Fruit fly (Drosophila melanogaster) whole organism, embryonic: Measurements from ENCODE around the gene alphaTub84D.
A peak's percentile ranks its signal among the peaks of the same experiment; 100 is the strongest.

Source experiments
- ATbp ChIP-seq: fragments of 200-800 bp; sonication (Bioruptor generic); optimal IDR thresholded peaks from 2 replicates; lab custom pipeline; 2017; ENCODE audit warnings: missing biosample characterization, mild to moderate bottlenecking, missing genetic modification characterization, missing genetic modification reagents
- Bdp1 ChIP-seq: fragments of 200-800 bp; sonication (Bioruptor generic); optimal IDR thresholded peaks from 3 replicates; lab custom pipeline; 2016; ENCODE audit warnings: missing biosample characterization, missing genetic modification characterization
- CG10431 ChIP-seq: fragments of 200-800 bp; sonication (Bioruptor generic); optimal IDR thresholded peaks from 3 replicates; lab custom pipeline; 2018; ENCODE audit warnings: missing biosample characterization, mild to moderate bottlenecking, missing genetic modification characterization
- CG12219 ChIP-seq: fragments of 200-800 bp; sonication (Bioruptor generic); optimal IDR thresholded peaks from 3 replicates; lab custom pipeline; 2018; ENCODE audit warnings: missing biosample characterization, mild to moderate bottlenecking, missing genetic modification characterization
- CG12236 ChIP-seq: fragments of 200-800 bp; sonication (Bioruptor generic); optimal IDR thresholded peaks from 2 replicates; lab custom pipeline; 2016; ENCODE audit warnings: missing biosample characterization, missing genetic modification characterization
- CG12299 ChIP-seq: fragments of 200-800 bp; sonication (Bioruptor generic); optimal IDR thresholded peaks from 2 replicates; lab custom pipeline; 2018; ENCODE audit warnings: missing biosample characterization, mild to moderate bottlenecking, missing genetic modification characterization
- CG12769 ChIP-seq: fragments of 200-800 bp; sonication (Bioruptor generic); optimal IDR thresholded peaks from 2 replicates; lab custom pipeline; 2019; ENCODE audit warnings: missing biosample characterization, mild to moderate bottlenecking, missing genetic modification characterization, moderate library complexity
- CG13123 ChIP-seq: fragments of 200-800 bp; sonication (Bioruptor generic); optimal IDR thresholded peaks from 2 replicates; lab custom pipeline; 2016; ENCODE audit warnings: missing biosample characterization, missing genetic modification characterization
- CG13894 ChIP-seq: fragments of 200-800 bp; sonication (Bioruptor generic); optimal IDR thresholded peaks from 3 replicates; lab custom pipeline; 2018; ENCODE audit warnings: missing biosample characterization, mild to moderate bottlenecking, missing genetic modification characterization, moderate library complexity
- CG15601 ChIP-seq: fragments of 200-800 bp; sonication (Bioruptor generic); optimal IDR thresholded peaks from 3 replicates; lab custom pipeline; 2019; ENCODE audit warnings: missing biosample characterization, mild to moderate bottlenecking, missing genetic modification characterization, moderate library complexity
- CG17385 ChIP-seq: fragments of 200-800 bp; sonication (Bioruptor generic); optimal IDR thresholded peaks from 3 replicates; lab custom pipeline; 2018; ENCODE audit warnings: missing biosample characterization, mild to moderate bottlenecking, missing genetic modification characterization
- CG18764 ChIP-seq: fragments of 200-800 bp; sonication (Bioruptor generic); optimal IDR thresholded peaks from 3 replicates; lab custom pipeline; 2016; ENCODE audit warnings: missing biosample characterization, missing genetic modification characterization
- CG2120 ChIP-seq: fragments of 200-800 bp; sonication (Bioruptor generic); optimal IDR thresholded peaks from 3 replicates; lab custom pipeline; 2016; ENCODE audit warnings: missing biosample characterization, missing genetic modification characterization
- CG32532 ChIP-seq: fragments of 200-800 bp; sonication (Bioruptor generic); IDR thresholded peaks from 2 replicates; pipeline ENCODE4 v1.3.6; 2022; ENCODE audit warnings: missing biosample characterization, missing genetic modification characterization
- CG32767 ChIP-seq: fragments of 200-800 bp; sonication (Bioruptor generic); IDR thresholded peaks from 2 replicates; pipeline ENCODE4 v1.3.6; 2022; ENCODE audit warnings: missing biosample characterization, missing genetic modification characterization
- CG34224 ChIP-seq: fragments of 200-800 bp; sonication (Bioruptor generic); IDR thresholded peaks from 3 replicates; pipeline ENCODE4 v1.3.6; 2022; ENCODE audit warnings: missing biosample characterization, missing genetic modification characterization; ENCODE audit not compliant: partially characterized antibody
- CG5953 ChIP-seq: fragments of 200-800 bp; sonication (Bioruptor generic); IDR thresholded peaks from 2 replicates; pipeline ENCODE4 v1.3.6; 2022; ENCODE audit warnings: missing biosample characterization, missing genetic modification characterization
- CG9817 ChIP-seq: fragments of 200-800 bp; sonication (Bioruptor generic); optimal IDR thresholded peaks from 2 replicates; lab custom pipeline; 2018; ENCODE audit warnings: missing biosample characterization, mild to moderate bottlenecking, missing genetic modification characterization, moderate library complexity
- Deaf1 ChIP-seq: fragments of 200-800 bp; optimal IDR thresholded peaks from 3 replicates; lab custom pipeline; 2019; ENCODE audit warnings: missing biosample characterization, mild to moderate bottlenecking, missing genetic modification characterization, moderate library complexity
- Ets97D ChIP-seq: fragments of 200-800 bp; sonication (Bioruptor generic); optimal IDR thresholded peaks from 3 replicates; lab custom pipeline; 2016; ENCODE audit warnings: missing biosample characterization, missing genetic modification characterization
- Fer1 ChIP-seq: fragments of 200-800 bp; sonication (Bioruptor generic); optimal IDR thresholded peaks from 2 replicates; lab custom pipeline; 2017; ENCODE audit warnings: missing biosample characterization, mild to moderate bottlenecking, missing genetic modification characterization
- Med ChIP-seq: fragments of 200-800 bp; sonication (Bioruptor generic); peaks from one replicate; lab custom pipeline; 2016; ENCODE audit warnings: missing biosample characterization, missing genetic modification characterization, mild to moderate bottlenecking, inconsistent platforms, moderate library complexity
- Meics ChIP-seq: fragments of 200-800 bp; sonication (Bioruptor generic); optimal IDR thresholded peaks from 2 replicates; lab custom pipeline; 2017; ENCODE audit warnings: missing biosample characterization, mild to moderate bottlenecking, missing genetic modification characterization
- NK7.1 ChIP-seq: fragments of 200-800 bp; sonication (Bioruptor generic); optimal IDR thresholded peaks from 3 replicates; lab custom pipeline; 2016; ENCODE audit warnings: missing biosample characterization, missing genetic modification characterization
- Oaz ChIP-seq: fragments of 200-800 bp; sonication (Bioruptor generic); IDR thresholded peaks from 2 replicates; pipeline ENCODE4 v1.3.6; 2022; ENCODE audit warnings: missing biosample characterization, missing genetic modification characterization
- Ptx1 ChIP-seq: fragments of 200-800 bp; sonication (Bioruptor generic); IDR thresholded peaks from 2 replicates; pipeline ENCODE4 v1.3.6; 2022; ENCODE audit warnings: missing biosample characterization, missing genetic modification characterization
- Stat92E ChIP-seq, 3 experiments: fragments of >200 bp in 2 of 3; fragments of 200-800 bp in 1 of 3; sonication (Bioruptor generic) in 1 of 3; optimal IDR thresholded peaks; 2 replicates each; lab custom pipeline; 2017 to 2019; ENCODE audit warnings: missing biosample characterization in 3 of 3, missing genetic modification characterization in 3 of 3, mild to moderate bottlenecking in 1 of 3, moderate library complexity in 1 of 3
- chinmo ChIP-seq: fragments of 200-800 bp; sonication (Bioruptor generic); IDR thresholded peaks from 4 replicates; pipeline ENCODE4 v1.3.6; 2022; ENCODE audit warnings: missing biosample characterization, missing genetic modification characterization; ENCODE audit not compliant: partially characterized antibody
- crp ChIP-seq, 2 experiments: fragments of 200-800 bp; sonication (Bioruptor generic); optimal IDR thresholded peaks; 2 replicates in 1 of 2; 3 replicates in 1 of 2; lab custom pipeline; 2017; ENCODE audit warnings: missing biosample characterization in 2 of 2, missing genetic modification characterization in 2 of 2, mild to moderate bottlenecking in 1 of 2, moderate library complexity in 1 of 2
- gem ChIP-seq: fragments of 200-800 bp; sonication (Bioruptor generic); optimal IDR thresholded peaks from 2 replicates; lab custom pipeline; 2019; ENCODE audit warnings: missing biosample characterization, mild to moderate bottlenecking, missing genetic modification characterization, moderate library complexity
- gsb ChIP-seq: fragments of 200-800 bp; sonication (Bioruptor generic); IDR thresholded peaks from 2 replicates; pipeline ENCODE4 v1.3.6; 2022; ENCODE audit warnings: missing biosample characterization, missing genetic modification characterization
- h ChIP-seq: fragments of >200 bp; optimal IDR thresholded peaks from 2 replicates; lab custom pipeline; 2017
- jigr1 ChIP-seq: fragments of 200-800 bp; sonication (Bioruptor generic); IDR thresholded peaks from 3 replicates; pipeline ENCODE4 v1.3.6; 2022; ENCODE audit warnings: missing biosample characterization, missing genetic modification characterization
- lbe ChIP-seq: fragments of 200-800 bp; sonication (Bioruptor generic); optimal IDR thresholded peaks from 2 replicates; lab custom pipeline; 2016; ENCODE audit warnings: missing biosample characterization, mild to moderate bottlenecking, missing genetic modification characterization
- phol ChIP-seq: fragments of 200-800 bp; sonication (Bioruptor generic); optimal IDR thresholded peaks from 3 replicates; lab custom pipeline; 2018; ENCODE audit warnings: missing biosample characterization, mild to moderate bottlenecking, missing genetic modification characterization, moderate library complexity
- pros ChIP-seq: fragments of 200-800 bp; sonication (Bioruptor generic); optimal IDR thresholded peaks from 3 replicates; lab custom pipeline; 2019; ENCODE audit warnings: missing biosample characterization, mild to moderate bottlenecking, missing genetic modification characterization, moderate library complexity
- rib ChIP-seq: fragments of 200-800 bp; sonication (Bioruptor generic); IDR thresholded peaks from 2 replicates; pipeline ENCODE4 v1.3.6; 2022; ENCODE audit warnings: missing biosample characterization, missing genetic modification characterization
- ro ChIP-seq: fragments of 200-800 bp; sonication (Bioruptor generic); IDR thresholded peaks from 2 replicates; pipeline ENCODE4 v1.3.6; 2022; ENCODE audit warnings: missing biosample characterization, missing genetic modification characterization
- run ChIP-seq: fragments of 200-800 bp; sonication (Bioruptor generic); optimal IDR thresholded peaks from 3 replicates; lab custom pipeline; 2018; ENCODE audit warnings: missing biosample characterization, mild to moderate bottlenecking, missing genetic modification characterization
- salm ChIP-seq: fragments of 200-800 bp; sonication (Bioruptor generic); optimal IDR thresholded peaks from 2 replicates; lab custom pipeline; 2018; ENCODE audit warnings: missing biosample characterization, mild to moderate bottlenecking, missing genetic modification characterization
- sd ChIP-seq: fragments of 200-800 bp; sonication (Bioruptor generic); optimal IDR thresholded peaks from 3 replicates; lab custom pipeline; 2018; ENCODE audit warnings: missing biosample characterization, mild to moderate bottlenecking, missing genetic modification characterization, moderate library complexity
- sim ChIP-seq: fragments of 200-800 bp; sonication (Bioruptor generic); IDR thresholded peaks from 2 replicates; pipeline ENCODE4 v1.3.6; 2022; ENCODE audit warnings: missing biosample characterization, missing genetic modification characterization
- sug ChIP-seq: fragments of 200-800 bp; optimal IDR thresholded peaks from 2 replicates; lab custom pipeline; 2019; ENCODE audit warnings: missing biosample characterization, mild to moderate bottlenecking, missing genetic modification characterization, moderate library complexity
- tin ChIP-seq: fragments of 200-800 bp; sonication (Bioruptor generic); optimal IDR thresholded peaks from 3 replicates; lab custom pipeline; 2016; ENCODE audit warnings: missing biosample characterization, missing genetic modification characterization
- trem ChIP-seq: fragments of 200-800 bp; optimal IDR thresholded peaks from 3 replicates; lab custom pipeline; 2019; ENCODE audit warnings: missing biosample characterization, mild to moderate bottlenecking, missing genetic modification characterization, moderate library complexity
- vvl ChIP-seq: fragments of 200-800 bp; sonication (Bioruptor generic); IDR thresholded peaks from 2 replicates; pipeline ENCODE4 v1.3.6; 2022; ENCODE audit warnings: missing biosample characterization, missing genetic modification characterization

The alphaTub84D gene

DNA sequence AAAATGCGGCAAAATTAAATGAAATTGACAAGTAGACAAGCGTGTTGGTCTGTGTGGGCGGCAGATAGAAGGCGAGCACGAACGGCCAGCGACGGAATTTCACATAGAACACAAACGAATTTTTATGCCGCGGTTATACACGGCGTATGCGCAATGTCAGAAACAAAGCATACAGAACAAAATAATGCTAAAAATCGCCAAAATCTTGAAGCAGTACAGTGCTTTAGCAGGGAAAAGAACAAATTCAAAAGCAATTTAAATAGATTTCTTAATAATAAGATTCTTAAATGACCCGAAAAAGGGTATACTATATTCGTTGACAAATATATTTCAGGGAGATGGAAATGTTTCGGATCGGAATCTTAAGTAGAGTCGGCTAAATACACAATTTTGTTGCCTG, 30.0 kb upstream of the alphaTub84D start (continued):
- no peak for TF ChIP-seq Stat92E (GFP tag; optimal IDR thresholded peaks at IDR 0.05; lab: Kevin White, UChicago)
- TF ChIP-seq Meics (GFP tag; lab: Kevin White, UChicago) = peak; percentile 36
- TF ChIP-seq Oaz (GFP tag; lab: Robert Waterston, UW) = no peak
- TF ChIP-seq, all 482 proteins: peak for 92

DNA sequence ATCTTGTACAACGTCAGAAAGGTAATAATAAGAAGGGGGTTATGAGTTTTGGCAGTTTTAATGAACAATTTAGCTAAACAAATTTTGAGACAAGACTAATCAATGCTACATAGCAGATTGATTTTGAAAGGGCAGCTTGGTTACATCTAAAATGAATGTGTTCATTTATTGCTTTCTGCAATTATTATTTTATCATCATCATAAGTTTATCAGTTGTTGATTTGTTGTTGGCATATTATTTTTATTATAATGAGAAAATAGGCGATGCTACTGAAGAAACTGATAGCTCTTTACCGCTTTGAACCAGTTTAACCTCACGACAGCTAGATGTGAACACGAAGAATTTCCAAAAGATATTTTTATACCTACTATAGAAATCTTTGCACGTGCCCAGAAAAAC, 28.3 kb upstream of the alphaTub84D start, which contains the start of gene Mics1:
Gene Mics1, minus strand, starts transcription at position 101 of the 400 bp plus-strand sequence.
- TF ChIP-seq CG12219 (GFP tag; lab: Kevin White, UChicago) (no peak), Ptx1 (no peak), sd (tag; lab: Kevin White, UChicago) (peak; percentile 52), CG10431 (no peak), pros (GFP tag; lab: Kevin White, UChicago) (no peak), sim (GFP tag; lab: Robert Waterston, UW) (no peak), Bdp1 (GFP tag; lab: Kevin White, UChicago) (no peak), CG17385 (no peak), Deaf1 (tag; lab: Kevin White, UChicago) (no peak), CG5953 (GFP tag; lab: Robert Waterston, UW) (no peak), gem (tag; lab: Kevin White, UChicago) (peak; percentile 44)

DNA sequence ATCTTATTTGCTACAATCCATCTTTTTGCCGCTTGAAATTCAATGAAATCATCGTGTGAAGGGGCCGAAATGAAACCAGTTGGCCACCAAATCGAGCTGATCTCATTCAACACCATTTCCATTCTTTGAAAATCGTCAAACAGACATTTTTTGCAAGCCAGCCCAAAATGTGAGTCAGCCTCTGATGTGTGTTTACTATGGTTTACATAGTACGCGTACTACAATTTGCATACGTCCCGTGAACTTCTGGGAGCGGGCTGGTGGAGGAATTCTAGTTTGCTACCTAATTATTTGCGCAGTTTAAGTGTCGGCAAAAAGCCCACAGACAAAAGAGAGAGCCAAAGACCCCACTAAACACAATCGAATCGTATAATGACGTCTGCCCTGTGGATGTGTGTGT, 27.3 kb upstream of the alphaTub84D start:
- TF ChIP-seq chinmo (GFP tag; lab: Robert Waterston, UW) (0 out of 4 replicates have a peak, but pooled peaks have one; percentile 40), vvl (no peak), sd (tag; lab: Kevin White, UChicago) (peak; percentile 48), CG18764 (GFP tag; lab: Kevin White, UChicago) (no peak), run (tag; lab: Kevin White, UChicago) (no peak), CG32532 (GFP tag; lab: Robert Waterston, UW) (0 out of 2 replicates have a peak, but pooled peaks have one; percentile 21), CG15601 (no peak), lbe (GFP tag; lab: Kevin White, UChicago) (no peak), Fer1 (GFP tag; lab: Kevin White, UChicago) (no peak), CG12236 (no peak), sug (tag; lab: Kevin White, UChicago) (peak; percentile 15), rib (peak; percentile 55; the same call in 1 of the 2 replicates), Med (GFP tag; lab: Kevin White, UChicago) (peak; percentile 76), jigr1 (GFP tag; lab: Robert Waterston, UW) (no peak), crp (GFP tag; optimal IDR thresholded peaks at IDR 0.05; lab: Kevin White, UChicago) (no peak), tin (GFP tag; lab: Kevin White, UChicago) (no peak), h (no peak), CG12769 (tag; lab: Kevin White, UChicago) (peak; percentile 45), CG32767 (no peak), CG17385 (no peak), NK7.1 (no peak), ro (GFP tag; lab: Robert Waterston, UW) (no peak)

- TF ChIP-seq CG13894 (tag; lab: Kevin White, UChicago) = peak; percentile 95
- no peak for TF ChIP-seq CG13123 (GFP tag; lab: Kevin White, UChicago)
- no peak for TF ChIP-seq Ets97D (GFP tag; lab: Kevin White, UChicago)
- no peak for TF ChIP-seq CG2120
- TF ChIP-seq CG34224 = 0 out of 3 replicates have a peak, but pooled peaks have one; percentile 22
- peak; percentile 38 for TF ChIP-seq sd (tag; lab: Kevin White, UChicago)
- no peak for TF ChIP-seq trem (tag; lab: Kevin White, UChicago)
- no peak for TF ChIP-seq CG12299 (tag; lab: Kevin White, UChicago)
- TF ChIP-seq CG9817 = peak; percentile 1
- TF ChIP-seq gsb (GFP tag; lab: Robert Waterston, UW) = no peak
- TF ChIP-seq salm = no peak
- no peak for TF ChIP-seq phol (tag; lab: Kevin White, UChicago)
- TF ChIP-seq ATbp = no peak
Measured at dm6 chr3R:7504989-7505761, 25.4 kb upstream of the alphaTub84D start, which contains the start of gene alpha-Est9. Gene alpha-Est9, minus strand, starts transcription at chr3R:7505098.
